Worm (Caenorhabditis elegans): ENCODE measurements around the gene zchc-1A.

zchc-1A gene

ce11 chrX:5193402-5193801 lies 19.2 kb downstream of the zchc-1A start:
- TF ChIP-seq ceh-27 (GFP tag; optimal IDR thresholded peaks at IDR 0.05) (no peak), T07F8.4 (tag; optimal IDR thresholded peaks at IDR 0.05) (no peak), repo-1 (tag; optimal IDR thresholded peaks at IDR 0.05) (no peak)

ce11 chrX:5195462-5196160 lies 21.4 kb downstream of the zchc-1A start, which contains the start of gene pqn-62:
pqn-62 (plus strand) TSS chrX:5196110.
- TF ChIP-seq ceh-79 (tag; optimal IDR thresholded peaks at IDR 0.05) = no peak
- TF ChIP-seq T26A5.8 (tag; optimal IDR thresholded peaks at IDR 0.05) = no peak
- TF ChIP-seq hmg-20 (GFP tag; IDR thresholded peaks at IDR 0.05) = no peak
- TF ChIP-seq ceh-100 (GFP tag; IDR thresholded peaks at IDR 0.05) = no peak
- TF ChIP-seq die-1 (tag; optimal IDR thresholded peaks at IDR 0.05) = no peak
- TF ChIP-seq madf-6 (GFP tag; IDR thresholded peaks at IDR 0.05) = no peak
- TF ChIP-seq rcor-1 (GFP tag; IDR thresholded peaks at IDR 0.05) = no peak
- TF ChIP-seq F39B2.1 (GFP tag; IDR thresholded peaks at IDR 0.05) = no peak
- no peak for TF ChIP-seq lag-1 (GFP tag; IDR thresholded peaks at IDR 0.05)
- TF ChIP-seq akir-1 (GFP tag; optimal IDR thresholded peaks at IDR 0.05) = no peak
- no peak for TF ChIP-seq F37B4.10 (GFP tag; IDR thresholded peaks at IDR 0.05)
- TF ChIP-seq egrh-3 (GFP tag; IDR thresholded peaks at IDR 0.05) = no peak
- TF ChIP-seq attf-5 (GFP tag; optimal IDR thresholded peaks at IDR 0.05) = no peak

- no peak for TF ChIP-seq ceh-79 (tag; optimal IDR thresholded peaks at IDR 0.05)
- TF ChIP-seq ceh-27 (GFP tag; optimal IDR thresholded peaks at IDR 0.05) = no peak
- no peak for TF ChIP-seq F39B2.1 (GFP tag; IDR thresholded peaks at IDR 0.05)
- TF ChIP-seq let-607 (tag; optimal IDR thresholded peaks at IDR 0.05) = no peak
- TF ChIP-seq snpc-3.4 (tag; optimal IDR thresholded peaks at IDR 0.05) = no peak
- TF ChIP-seq lsl-1 (GFP tag; optimal IDR thresholded peaks at IDR 0.05) = no peak
- TF ChIP-seq T07F8.4 (tag; optimal IDR thresholded peaks at IDR 0.05) = no peak
- no peak for TF ChIP-seq hlh-26 (GFP tag; conservative IDR thresholded peaks at IDR 0.05)
- TF ChIP-seq akir-1 (GFP tag; optimal IDR thresholded peaks at IDR 0.05) = no peak
- no peak for TF ChIP-seq D2030.7 (GFP tag; IDR thresholded peaks at IDR 0.05)
- no peak for TF ChIP-seq ceh-91 (GFP tag; IDR thresholded peaks at IDR 0.05)
- no peak for TF ChIP-seq ceh-58 (GFP tag; IDR thresholded peaks at IDR 0.05)
- TF ChIP-seq Y67H2A.10 (GFP tag; conservative IDR thresholded peaks at IDR 0.05) = no peak
- TF ChIP-seq nhr-90 (tag; optimal IDR thresholded peaks at IDR 0.05) = no peak
- TF ChIP-seq F57C9.4 (tag; optimal IDR thresholded peaks at IDR 0.05) = no peak
- TF ChIP-seq lin-26 (GFP tag; IDR thresholded peaks at IDR 0.05) = no peak
Observed at ce11 chrX:5197440-5197839, 23.3 kb downstream of the zchc-1A start.

ce11 chrX:5199245-5199644 lies 25.1 kb downstream of the zchc-1A start:
- TF ChIP-seq gei-17 (GFP tag; optimal IDR thresholded peaks at IDR 0.05) (no peak), Y53G8AR.9 (GFP tag; conservative IDR thresholded peaks at IDR 0.05) (no peak), F52B5.7 (tag; optimal IDR thresholded peaks at IDR 0.05) (no peak), nfya-2 (GFP tag; IDR thresholded peaks at IDR 0.05) (no peak)

ce11 chrX:5199825-5200373 lies 25.7 kb downstream of the zchc-1A start:
- TF ChIP-seq bed-2 (GFP tag; IDR thresholded peaks at IDR 0.05) (no peak), mcd-1 (GFP tag; IDR thresholded peaks at IDR 0.05) (no peak), Y79H2A.3 (GFP tag; conservative IDR thresholded peaks at IDR 0.05) (no peak), snpc-3.4 (tag; optimal IDR thresholded peaks at IDR 0.05) (no peak), F39B2.1 (GFP tag; IDR thresholded peaks at IDR 0.05) (no peak), ZK185.1 (tag; optimal IDR thresholded peaks at IDR 0.05; ENCODE audit: poor library complexity, severe bottlenecking) (no peak), ama-1 (optimal IDR thresholded peaks at IDR 0.05) (no peak), ama-1 (GFP tag; optimal IDR thresholded peaks at IDR 0.05) (no peak), nhr-179 (tag; optimal IDR thresholded peaks at IDR 0.05) (no peak), ceh-100 (GFP tag; IDR thresholded peaks at IDR 0.05) (no peak), ceh-40 (GFP tag; IDR thresholded peaks at IDR 0.05) (no peak), madf-10 (tag; optimal IDR thresholded peaks at IDR 0.05) (no peak), Y53F4B.3 (GFP tag; IDR thresholded peaks at IDR 0.05) (no peak)

All from whole organism, young adult.